Fruit fly (Drosophila melanogaster) whole organism, embryonic: ENCODE data around the gene CG3748.

Experiments
- Adf1 ChIP-seq: fragments of 200-800 bp; sonication (Bioruptor generic); IDR thresholded peaks from 2 replicates; pipeline ENCODE4 v1.3.6; 2022; ENCODE audit warnings: missing biosample characterization, missing genetic modification characterization
- Atf-2 ChIP-seq: fragments of 200-800 bp; sonication (Bioruptor generic); optimal IDR thresholded peaks from 2 replicates; lab custom pipeline; 2016; ENCODE audit warnings: missing biosample characterization, missing genetic modification characterization
- Atf3 ChIP-seq: fragments of 200-800 bp; sonication (Bioruptor generic); optimal IDR thresholded peaks from 3 replicates; lab custom pipeline; 2016; ENCODE audit warnings: missing biosample characterization, missing genetic modification characterization
- CG1024 ChIP-seq: fragments of 200-800 bp; sonication (Bioruptor generic); IDR thresholded peaks from 2 replicates; pipeline ENCODE4 v1.3.6; 2022; ENCODE audit warnings: missing biosample characterization, missing genetic modification characterization
- CG10274 ChIP-seq: fragments of 200-800 bp; sonication (Bioruptor generic); optimal IDR thresholded peaks from 3 replicates; lab custom pipeline; 2017; ENCODE audit warnings: missing biosample characterization, mild to moderate bottlenecking, missing genetic modification characterization
- CG10979 ChIP-seq: fragments of 200-800 bp; sonication (Bioruptor generic); optimal IDR thresholded peaks from 2 replicates; lab custom pipeline; 2018; ENCODE audit warnings: missing biosample characterization, mild to moderate bottlenecking, missing genetic modification characterization, moderate library complexity
- CG12769 ChIP-seq: fragments of 200-800 bp; sonication (Bioruptor generic); optimal IDR thresholded peaks from 2 replicates; lab custom pipeline; 2019; ENCODE audit warnings: missing biosample characterization, mild to moderate bottlenecking, missing genetic modification characterization, moderate library complexity
- CG15269 ChIP-seq: fragments of 200-800 bp; sonication (Bioruptor generic); optimal IDR thresholded peaks from 2 replicates; lab custom pipeline; 2018; ENCODE audit warnings: missing biosample characterization, mild to moderate bottlenecking, missing genetic modification characterization, moderate library complexity
- CG1647 ChIP-seq: fragments of 200-800 bp; sonication (Bioruptor generic); optimal IDR thresholded peaks from 3 replicates; lab custom pipeline; 2016; ENCODE audit warnings: missing biosample characterization, missing genetic modification characterization
- CG16779 ChIP-seq: fragments of 200-800 bp; sonication (Bioruptor generic); IDR thresholded peaks from 2 replicates; pipeline ENCODE4 v1.3.6; 2022; ENCODE audit warnings: missing biosample characterization, missing genetic modification characterization
- CG17186 ChIP-seq: fragments of 200-800 bp; sonication (Bioruptor generic); optimal IDR thresholded peaks from 3 replicates; lab custom pipeline; 2017; ENCODE audit warnings: missing biosample characterization, missing genetic modification reagents, missing genetic modification characterization
- CG2116 ChIP-seq: fragments of 200-800 bp; sonication (Bioruptor generic); optimal IDR thresholded peaks from 3 replicates; lab custom pipeline; 2018; ENCODE audit warnings: missing biosample characterization, mild to moderate bottlenecking, missing genetic modification characterization
- CG3065 ChIP-seq: fragments of 200-800 bp; sonication (Bioruptor generic); optimal IDR thresholded peaks from 2 replicates; lab custom pipeline; 2016; ENCODE audit warnings: missing biosample characterization, missing genetic modification characterization
- CG32532 ChIP-seq: fragments of 200-800 bp; sonication (Bioruptor generic); IDR thresholded peaks from 2 replicates; pipeline ENCODE4 v1.3.6; 2022; ENCODE audit warnings: missing biosample characterization, missing genetic modification characterization
- CG32772 ChIP-seq: fragments of 200-800 bp; sonication (Bioruptor generic); IDR thresholded peaks from 2 replicates; pipeline ENCODE4 v1.3.6; 2022; ENCODE audit warnings: missing biosample characterization, missing genetic modification characterization
- CG33213 ChIP-seq: fragments of 200-800 bp; sonication (Bioruptor generic); optimal IDR thresholded peaks from 3 replicates; lab custom pipeline; 2016; ENCODE audit warnings: missing biosample characterization, missing genetic modification characterization
- CG6689 ChIP-seq: fragments of 200-800 bp; sonication (Bioruptor generic); IDR thresholded peaks from 2 replicates; pipeline ENCODE4 v1.3.6; 2022; ENCODE audit warnings: missing biosample characterization, missing genetic modification characterization
- CG7271 ChIP-seq: fragments of 200-800 bp; sonication (Bioruptor generic); optimal IDR thresholded peaks from 2 replicates; lab custom pipeline; 2018; ENCODE audit warnings: missing biosample characterization, mild to moderate bottlenecking, missing genetic modification characterization, moderate library complexity
- CG7839 ChIP-seq: fragments of 200-800 bp; sonication (Bioruptor generic); optimal IDR thresholded peaks from 3 replicates; lab custom pipeline; 2018; ENCODE audit warnings: missing biosample characterization, mild to moderate bottlenecking, missing genetic modification characterization, moderate library complexity
- CG8944 ChIP-seq: fragments of 200-800 bp; sonication (Bioruptor generic); optimal IDR thresholded peaks from 3 replicates; lab custom pipeline; 2016; ENCODE audit warnings: missing biosample characterization, missing genetic modification characterization
- CG9817 ChIP-seq: fragments of 200-800 bp; sonication (Bioruptor generic); optimal IDR thresholded peaks from 2 replicates; lab custom pipeline; 2018; ENCODE audit warnings: missing biosample characterization, mild to moderate bottlenecking, missing genetic modification characterization, moderate library complexity
- CG9932 ChIP-seq: fragments of 200-800 bp; sonication (Bioruptor generic); IDR thresholded peaks from 2 replicates; pipeline ENCODE4 v1.3.6; 2022; ENCODE audit warnings: missing biosample characterization, missing genetic modification characterization
- D19B ChIP-seq: fragments of 200-800 bp; sonication (Bioruptor generic); optimal IDR thresholded peaks from 2 replicates; lab custom pipeline; 2017; ENCODE audit warnings: missing biosample characterization, mild to moderate bottlenecking, missing genetic modification characterization
- Lhr ChIP-seq: fragments of 200-800 bp; sonication (Bioruptor generic); optimal IDR thresholded peaks from 3 replicates; lab custom pipeline; 2017; ENCODE audit warnings: mild to moderate bottlenecking, missing biosample characterization, missing genetic modification reagents, missing genetic modification characterization
- MBD-R2 ChIP-seq: fragments of 200-800 bp; sonication (Bioruptor generic); IDR thresholded peaks from 2 replicates; pipeline ENCODE4 v1.3.6; 2022; ENCODE audit warnings: missing biosample characterization, missing genetic modification characterization
- Optix ChIP-seq: fragments of 200-800 bp; sonication (Bioruptor generic); IDR thresholded peaks from 3 replicates; pipeline ENCODE4 v1.3.6; 2022; ENCODE audit warnings: missing biosample characterization, missing genetic modification characterization
- Six4 ChIP-seq: fragments of 200-800 bp; sonication (Bioruptor generic); optimal IDR thresholded peaks from 2 replicates; lab custom pipeline; 2016; ENCODE audit warnings: missing biosample characterization, missing genetic modification characterization
- Sox100B ChIP-seq: fragments of 200-800 bp; sonication (Bioruptor generic); optimal IDR thresholded peaks from 3 replicates; lab custom pipeline; 2018; ENCODE audit warnings: missing biosample characterization, mild to moderate bottlenecking, missing genetic modification characterization
- Stat92E ChIP-seq, 3 experiments: fragments of >200 bp in 2 of 3; fragments of 200-800 bp in 1 of 3; sonication (Bioruptor generic) in 1 of 3; optimal IDR thresholded peaks; 2 replicates each; lab custom pipeline; 2017 to 2019; ENCODE audit warnings: missing biosample characterization in 3 of 3, missing genetic modification characterization in 3 of 3, mild to moderate bottlenecking in 1 of 3, moderate library complexity in 1 of 3
- abd-A ChIP-seq: fragments of 200-800 bp; sonication (Bioruptor generic); optimal IDR thresholded peaks from 3 replicates; lab custom pipeline; 2019; ENCODE audit warnings: missing biosample characterization, mild to moderate bottlenecking, missing genetic modification characterization, moderate library complexity
- ap ChIP-seq: fragments of 200-800 bp; sonication (Bioruptor generic); IDR thresholded peaks from 2 replicates; pipeline ENCODE4 v1.3.6; 2022; ENCODE audit warnings: missing biosample characterization, missing genetic modification characterization
- cwo ChIP-seq: fragments of 200-800 bp; sonication (Bioruptor generic); optimal IDR thresholded peaks from 3 replicates; lab custom pipeline; 2017; ENCODE audit warnings: missing biosample characterization, missing genetic modification characterization, mild to moderate bottlenecking, moderate library complexity, missing genetic modification reagents
- dpn ChIP-seq, 2 experiments: fragments of 200-800 bp; sonication (Bioruptor generic); optimal IDR thresholded peaks; 3 replicates each; lab custom pipeline; 2016; ENCODE audit warnings: missing biosample characterization in 2 of 2, missing genetic modification characterization in 2 of 2
- fd102C ChIP-seq: fragments of 200-800 bp; sonication (Bioruptor generic); optimal IDR thresholded peaks from 2 replicates; lab custom pipeline; 2018; ENCODE audit warnings: missing biosample characterization, mild to moderate bottlenecking, missing genetic modification characterization, moderate library complexity
- fd64A ChIP-seq: fragments of 200-800 bp; sonication (Bioruptor generic); optimal IDR thresholded peaks from 3 replicates; lab custom pipeline; 2018; ENCODE audit warnings: missing biosample characterization, mild to moderate bottlenecking, missing genetic modification characterization
- gce ChIP-seq: fragments of 200-800 bp; sonication (Bioruptor generic); IDR thresholded peaks from 3 replicates; pipeline ENCODE4 v1.3.6; 2022; ENCODE audit warnings: missing biosample characterization, missing genetic modification characterization
- hbn ChIP-seq: fragments of 200-800 bp; sonication (Bioruptor generic); IDR thresholded peaks from 2 replicates; pipeline ENCODE4 v1.3.6; 2022; ENCODE audit warnings: missing biosample characterization, missing genetic modification characterization; ENCODE audit not compliant: partially characterized antibody
- hth ChIP-seq: fragments of >200 bp; optimal IDR thresholded peaks from 2 replicates; lab custom pipeline; 2017; ENCODE audit warnings: inconsistent platforms
- lab ChIP-seq: fragments of 200-800 bp; sonication (Bioruptor generic); optimal IDR thresholded peaks from 3 replicates; lab custom pipeline; 2017; ENCODE audit warnings: missing biosample characterization, missing genetic modification characterization, mild to moderate bottlenecking, moderate library complexity, missing genetic modification reagents
- onecut ChIP-seq: fragments of 200-800 bp; sonication (Bioruptor generic); IDR thresholded peaks from 2 replicates; pipeline ENCODE4 v1.3.6; 2022; ENCODE audit warnings: missing biosample characterization, missing genetic modification characterization
- pfk ChIP-seq: fragments of 200-800 bp; sonication (Bioruptor generic); optimal IDR thresholded peaks from 2 replicates; lab custom pipeline; 2018; ENCODE audit warnings: missing biosample characterization, mild to moderate bottlenecking, missing genetic modification characterization, moderate library complexity
- sc ChIP-seq, 3 experiments: fragments of >200 bp in 2 of 3; fragments of 200-800 bp in 1 of 3; sonication (Bioruptor generic) in 1 of 3; optimal IDR thresholded peaks; 2 replicates in 2 of 3; 3 replicates in 1 of 3; lab custom pipeline; 2017; ENCODE audit warnings: mild to moderate bottlenecking in 1 of 3, missing biosample characterization in 1 of 3, missing genetic modification characterization in 1 of 3, missing genetic modification reagents in 1 of 3
- scrt ChIP-seq: fragments of 200-800 bp; sonication (Bioruptor generic); optimal IDR thresholded peaks from 2 replicates; lab custom pipeline; 2018; ENCODE audit warnings: missing biosample characterization, mild to moderate bottlenecking, missing genetic modification characterization, moderate library complexity
- so ChIP-seq: fragments of 200-800 bp; sonication (Bioruptor generic); IDR thresholded peaks from 3 replicates; pipeline ENCODE4 v1.3.6; 2022; ENCODE audit warnings: missing biosample characterization, missing genetic modification characterization
- tll ChIP-seq, 2 experiments: fragments of 200-800 bp in 1 of 2; fragments of >200 bp in 1 of 2; sonication (Bioruptor generic) in 1 of 2; optimal IDR thresholded peaks; 2 replicates each; lab custom pipeline; 2017 to 2019; ENCODE audit warnings: missing biosample characterization in 2 of 2, missing genetic modification characterization in 2 of 2, mild to moderate bottlenecking in 1 of 2, moderate library complexity in 1 of 2
- trh ChIP-seq: fragments of 200-800 bp; sonication (Bioruptor generic); optimal IDR thresholded peaks from 2 replicates; lab custom pipeline; 2016; ENCODE audit warnings: missing biosample characterization, missing genetic modification characterization
- tx ChIP-seq: fragments of 200-800 bp; sonication (Bioruptor generic); optimal IDR thresholded peaks from 2 replicates; lab custom pipeline; 2016; ENCODE audit warnings: missing biosample characterization, missing genetic modification characterization
- vfl ChIP-seq: fragments of 200-800 bp; sonication (Bioruptor generic); optimal IDR thresholded peaks from 2 replicates; lab custom pipeline; 2016; ENCODE audit warnings: missing biosample characterization, missing genetic modification characterization
- vvl ChIP-seq: fragments of 200-800 bp; sonication (Bioruptor generic); IDR thresholded peaks from 2 replicates; pipeline ENCODE4 v1.3.6; 2022; ENCODE audit warnings: missing biosample characterization, missing genetic modification characterization

CG3748 gene

dm6 chr2L:9388013-9388605 lies 45.5 kb downstream of the CG3748 start (continued):
- peak; percentile 29; the same call in 1 of the 2 replicates for TF ChIP-seq CG16779
- no peak for TF ChIP-seq CG17186 (GFP tag; lab: Kevin White, UChicago)
- no peak for TF ChIP-seq hth (lab: Kevin White, UChicago)
- TF ChIP-seq pfk (GFP tag; lab: Kevin White, UChicago), result no peak
- peak; percentile 41 for TF ChIP-seq scrt (GFP tag; lab: Kevin White, UChicago)
- peak; percentile 76; the same call in 2 of the 3 replicates for TF ChIP-seq so (GFP tag; lab: Robert Waterston, UW)
- peak; percentile 25 for TF ChIP-seq abd-A (tag; lab: Kevin White, UChicago)
- no peak for TF ChIP-seq Lhr (GFP tag; lab: Kevin White, UChicago)
- TF ChIP-seq CG12769 (tag; lab: Kevin White, UChicago), result peak; percentile 95
- peak; percentile 69 for TF ChIP-seq cwo (GFP tag; lab: Kevin White, UChicago)
- peak; percentile 2 for TF ChIP-seq Sox100B (GFP tag; lab: Kevin White, UChicago)
- peak; percentile 19 for TF ChIP-seq Adf1 (GFP tag; lab: Robert Waterston, UW)
- peak; percentile 81 for TF ChIP-seq CG7839 (tag; lab: Kevin White, UChicago)
- TF ChIP-seq trh, result no peak
- peak; percentile 63; the same call in 1 of the 2 replicates for TF ChIP-seq CG32772
- TF ChIP-seq MBD-R2 (GFP tag; lab: Robert Waterston, UW), result peak; percentile 37; the same call in 1 of the 2 replicates
- no peak for TF ChIP-seq CG7271
- TF ChIP-seq fd64A (GFP tag; lab: Kevin White, UChicago), result no peak
- TF ChIP-seq vvl (GFP tag; lab: Robert Waterston, UW), result peak; percentile 74
- no peak for TF ChIP-seq onecut (GFP tag; lab: Robert Waterston, UW)
- TF ChIP-seq tll (GFP tag; optimal IDR thresholded peaks at IDR 0.05; lab: Kevin White, UChicago), result no peak
- peak; percentile 1 for TF ChIP-seq CG2116 (GFP tag; lab: Kevin White, UChicago)
- peak; percentile 85 for TF ChIP-seq lab (GFP tag; lab: Kevin White, UChicago)
- no peak for TF ChIP-seq sc (optimal IDR thresholded peaks at IDR 0.05; lab: Kevin White, UChicago)
- TF ChIP-seq sc (GFP tag; optimal IDR thresholded peaks at IDR 0.05; lab: Kevin White, UChicago), result no peak
- peak; percentile 76 to 81 for TF ChIP-seq dpn (GFP tag; optimal IDR thresholded peaks at IDR 0.05; lab: Kevin White, UChicago)
- no peak for TF ChIP-seq Stat92E (GFP tag; optimal IDR thresholded peaks at IDR 0.05; lab: Kevin White, UChicago)
- TF ChIP-seq CG10274 (GFP tag; lab: Kevin White, UChicago), result peak; percentile 100
- TF ChIP-seq vfl (GFP tag; lab: Kevin White, UChicago), result peak; percentile 81
- TF ChIP-seq Atf-2 (GFP tag; lab: Kevin White, UChicago), result peak; percentile 50
- TF ChIP-seq CG1647 (GFP tag; lab: Kevin White, UChicago), result peak; percentile 53
- TF ChIP-seq CG33213 (GFP tag; lab: Kevin White, UChicago), result peak; percentile 30
- TF ChIP-seq CG10979 (tag; lab: Kevin White, UChicago), result no peak
- TF ChIP-seq Optix, result no peak
- TF ChIP-seq CG8944 (GFP tag; lab: Kevin White, UChicago), result peak; percentile 61
- peak; percentile 18 for TF ChIP-seq Six4 (GFP tag; lab: Kevin White, UChicago)
- no peak for TF ChIP-seq fd102C (GFP tag; lab: Kevin White, UChicago)
- TF ChIP-seq ap (GFP tag; lab: Robert Waterston, UW), result peak; percentile 66
- no peak for TF ChIP-seq CG1024
- TF ChIP-seq hbn (GFP tag; lab: Robert Waterston, UW), result no peak
- TF ChIP-seq CG32532 (GFP tag; lab: Robert Waterston, UW), result peak; percentile 85
- TF ChIP-seq gce (GFP tag; lab: Robert Waterston, UW), result peak; percentile 51; the same call in 1 of the 3 replicates
- peak; percentile 64 for TF ChIP-seq CG9817
- TF ChIP-seq CG9932 (GFP tag; lab: Robert Waterston, UW), result peak; percentile 93
- TF ChIP-seq tx, result peak; percentile 74
- peak; percentile 72 for TF ChIP-seq CG15269 (tag; lab: Kevin White, UChicago)
- TF ChIP-seq D19B (GFP tag; lab: Kevin White, UChicago), result peak; percentile 75
- TF ChIP-seq CG3065 (GFP tag; lab: Kevin White, UChicago), result no peak
- peak; percentile 34; the same call in 1 of the 2 replicates for TF ChIP-seq CG6689 (GFP tag; lab: Robert Waterston, UW)
- peak; percentile 55 for TF ChIP-seq Atf3
